1 worm cellular context compared by ENCODE assay signal in genomic region chrIV:4406054-4406539, ce11.
TF ChIP-seq lines count a peak whose summit lies in the region.

No protein-coding gene starts in this region.

TF ChIP-seq in whole organism, L1 larva, 84 proteins besides CTCF, POLR2A, EP300 and RAD21 (continued from another document):
- peak; percentile 38 for TF ChIP-seq blmp-1 (tag; optimal IDR thresholded peaks at IDR 0.05; lab: Kevin White, UChicago)
- TF ChIP-seq lin-35 (GFP tag; optimal IDR thresholded peaks at IDR 0.05; lab: Kevin White, UChicago), result peak; percentile 81 to 86
- TF ChIP-seq nhr-20 (tag; optimal IDR thresholded peaks at IDR 0.05; lab: Kevin White, UChicago), result peak; percentile 75
- peak; percentile 77 for TF ChIP-seq lin-13 (GFP tag; optimal IDR thresholded peaks at IDR 0.05; lab: Kevin White, UChicago)
- TF ChIP-seq nhr-77 (tag; optimal IDR thresholded peaks at IDR 0.05; lab: Kevin White, UChicago), result peak; percentile 52
- peak; percentile 12 for TF ChIP-seq mef-2 (tag; optimal IDR thresholded peaks at IDR 0.05; lab: Kevin White, UChicago)
- peak; percentile 62 for TF ChIP-seq unc-86 (tag; optimal IDR thresholded peaks at IDR 0.05; lab: Kevin White, UChicago)
- TF ChIP-seq egl-13 (tag; optimal IDR thresholded peaks at IDR 0.05; lab: Kevin White, UChicago), result no peak
- peak; percentile 78 for TF ChIP-seq xbp-1 (tag; optimal IDR thresholded peaks at IDR 0.05; lab: Kevin White, UChicago)
TF ChIP-seq in whole organism, L1 larva: peak in this region for 49.
